Fruit fly (Drosophila melanogaster): ENCODE measurements around the gene CG4520.

- TF ChIP-seq CG7101 (tag; optimal IDR thresholded peaks at IDR 0.05) (no peak), Clk (GFP tag; optimal IDR thresholded peaks at IDR 0.05) (no peak), CG12768 (GFP tag; optimal IDR thresholded peaks at IDR 0.05) (no peak), CG14711 (tag; optimal IDR thresholded peaks at IDR 0.05) (no peak), tj (GFP tag; optimal IDR thresholded peaks at IDR 0.05) (no peak), kay (GFP tag; ENCODE audit: borderline replicate concordance) (no peak), ovo (GFP tag; optimal IDR thresholded peaks at IDR 0.05) (no peak), bab1 (GFP tag; optimal IDR thresholded peaks at IDR 0.05) (no peak), CG5204 (GFP tag; optimal IDR thresholded peaks at IDR 0.05) (no peak), Crg-1 (GFP tag; optimal IDR thresholded peaks at IDR 0.05) (no peak), Hr96 (GFP tag; optimal IDR thresholded peaks at IDR 0.05) (no peak), Mnt (GFP tag; optimal IDR thresholded peaks at IDR 0.05) (no peak), CG7045 (GFP tag; optimal IDR thresholded peaks at IDR 0.05) (no peak), cnc (optimal IDR thresholded peaks at IDR 0.05) (no peak)
Measured at dm6 chr3R:15762815-15763214, 18.4 kb downstream of the CG4520 start, which contains the start of gene CG12784.

All from whole organism, adult.